Fruit fly (Drosophila melanogaster) whole organism, embryonic: ENCODE results near the gene CG5225.

Experiments
- Adf1 ChIP-seq: fragments of 200-800 bp; sonication (Bioruptor generic); IDR thresholded peaks from 2 replicates; pipeline ENCODE4 v1.3.6; 2022; ENCODE audit warnings: missing biosample characterization, missing genetic modification characterization
- Awh ChIP-seq: fragments of 200-800 bp; sonication (Bioruptor generic); IDR thresholded peaks from 2 replicates; pipeline ENCODE4, ENCODE4 v1.3.6; 2022; ENCODE audit warnings: missing biosample characterization, missing genetic modification characterization
- CG10543 ChIP-seq: fragments of 200-800 bp; sonication (Bioruptor generic); optimal IDR thresholded peaks from 3 replicates; lab custom pipeline; 2017; ENCODE audit warnings: missing biosample characterization, mild to moderate bottlenecking, missing genetic modification characterization, moderate library complexity
- CG10654 ChIP-seq: fragments of 200-800 bp; sonication (Bioruptor generic); optimal IDR thresholded peaks from 2 replicates; lab custom pipeline; 2016; ENCODE audit warnings: missing biosample characterization, missing genetic modification characterization
- CG11723 ChIP-seq: fragments of 200-800 bp; sonication (Bioruptor generic); optimal IDR thresholded peaks from 2 replicates; lab custom pipeline; 2017; ENCODE audit warnings: missing biosample characterization, mild to moderate bottlenecking, missing genetic modification characterization
- CG12104 ChIP-seq: fragments of 200-800 bp; sonication (Bioruptor generic); optimal IDR thresholded peaks from 3 replicates; lab custom pipeline; 2016; ENCODE audit warnings: missing biosample characterization, missing genetic modification characterization
- CG13424 ChIP-seq: fragments of 200-800 bp; sonication (Bioruptor generic); optimal IDR thresholded peaks from 2 replicates; lab custom pipeline; 2019; ENCODE audit warnings: missing biosample characterization, mild to moderate bottlenecking, missing genetic modification characterization, moderate library complexity
- CG13894 ChIP-seq: fragments of 200-800 bp; sonication (Bioruptor generic); optimal IDR thresholded peaks from 3 replicates; lab custom pipeline; 2018; ENCODE audit warnings: missing biosample characterization, mild to moderate bottlenecking, missing genetic modification characterization, moderate library complexity
- CG1529 ChIP-seq: fragments of 200-800 bp; sonication (Bioruptor generic); optimal IDR thresholded peaks from 3 replicates; lab custom pipeline; 2018; ENCODE audit warnings: missing biosample characterization, missing genetic modification characterization
- CG16815 ChIP-seq: fragments of 200-800 bp; sonication (Bioruptor generic); optimal IDR thresholded peaks from 3 replicates; lab custom pipeline; 2017; ENCODE audit warnings: missing biosample characterization, mild to moderate bottlenecking, missing genetic modification characterization
- CG2120 ChIP-seq: fragments of 200-800 bp; sonication (Bioruptor generic); optimal IDR thresholded peaks from 3 replicates; lab custom pipeline; 2016; ENCODE audit warnings: missing biosample characterization, missing genetic modification characterization
- CG2712 ChIP-seq: fragments of 200-800 bp; optimal IDR thresholded peaks from 3 replicates; lab custom pipeline; 2019; ENCODE audit warnings: missing biosample characterization, mild to moderate bottlenecking, missing genetic modification characterization, moderate library complexity
- CG30020 ChIP-seq: fragments of 200-800 bp; optimal IDR thresholded peaks from 2 replicates; lab custom pipeline; 2019; ENCODE audit warnings: missing biosample characterization, mild to moderate bottlenecking, missing genetic modification characterization, moderate library complexity
- CG3407 ChIP-seq: fragments of 200-800 bp; sonication (Bioruptor generic); optimal IDR thresholded peaks from 2 replicates; lab custom pipeline; 2018; ENCODE audit warnings: missing biosample characterization, mild to moderate bottlenecking, missing genetic modification characterization
- CG34376 ChIP-seq: fragments of 200-800 bp; sonication (Bioruptor generic); optimal IDR thresholded peaks from 2 replicates; lab custom pipeline; 2018; ENCODE audit warnings: missing biosample characterization, mild to moderate bottlenecking, missing genetic modification characterization
- CG5180 ChIP-seq: fragments of 200-800 bp; sonication (Bioruptor generic); optimal IDR thresholded peaks from 3 replicates; lab custom pipeline; 2017; ENCODE audit warnings: missing biosample characterization, missing genetic modification characterization, mild to moderate bottlenecking, moderate library complexity, missing genetic modification reagents
- CG5953 ChIP-seq: fragments of 200-800 bp; sonication (Bioruptor generic); IDR thresholded peaks from 2 replicates; pipeline ENCODE4 v1.3.6; 2022; ENCODE audit warnings: missing biosample characterization, missing genetic modification characterization
- Deaf1 ChIP-seq: fragments of 200-800 bp; optimal IDR thresholded peaks from 3 replicates; lab custom pipeline; 2019; ENCODE audit warnings: missing biosample characterization, mild to moderate bottlenecking, missing genetic modification characterization, moderate library complexity
- Elba2 ChIP-seq: fragments of 200-800 bp; sonication (Bioruptor generic); optimal IDR thresholded peaks from 3 replicates; lab custom pipeline; 2016; ENCODE audit warnings: missing biosample characterization, missing genetic modification characterization
- HLHmδ ChIP-seq: fragments of 200-800 bp; sonication (Bioruptor generic); optimal IDR thresholded peaks from 2 replicates; lab custom pipeline; 2018; ENCODE audit warnings: missing biosample characterization, mild to moderate bottlenecking, missing genetic modification characterization, moderate library complexity
- Hsf ChIP-seq: fragments of 200-800 bp; sonication (Bioruptor generic); optimal IDR thresholded peaks from 3 replicates; lab custom pipeline; 2016; ENCODE audit warnings: missing biosample characterization, missing genetic modification characterization
- Meics ChIP-seq: fragments of 200-800 bp; sonication (Bioruptor generic); optimal IDR thresholded peaks from 2 replicates; lab custom pipeline; 2017; ENCODE audit warnings: missing biosample characterization, mild to moderate bottlenecking, missing genetic modification characterization
- Opbp ChIP-seq: fragments of 200-800 bp; sonication (Bioruptor generic); IDR thresholded peaks from 3 replicates; pipeline ENCODE4 v1.3.6; 2022; ENCODE audit warnings: missing biosample characterization, missing genetic modification characterization; ENCODE audit not compliant: partially characterized antibody
- Optix ChIP-seq: fragments of 200-800 bp; sonication (Bioruptor generic); IDR thresholded peaks from 3 replicates; pipeline ENCODE4 v1.3.6; 2022; ENCODE audit warnings: missing biosample characterization, missing genetic modification characterization
- Pdp1 ChIP-seq, 2 experiments: fragments of 200-800 bp; sonication (Bioruptor generic); optimal IDR thresholded peaks; 3 replicates each; lab custom pipeline; 2016; ENCODE audit warnings: missing biosample characterization in 2 of 2, missing genetic modification characterization in 2 of 2, mild to moderate bottlenecking in 1 of 2, moderate library complexity in 1 of 2
- Poxn ChIP-seq: fragments of 200-800 bp; sonication (Bioruptor generic); IDR thresholded peaks from 2 replicates; pipeline ENCODE4 v1.3.6; 2022; ENCODE audit warnings: missing biosample characterization, missing genetic modification characterization
- Trl ChIP-seq, 3 experiments: fragments of >200 bp in 2 of 3; fragments of 200-800 bp in 1 of 3; sonication (Bioruptor generic) in 1 of 3; optimal IDR thresholded peaks; 2 replicates in 1 of 3; 3 replicates in 2 of 3; lab custom pipeline; 2016 to 2017; ENCODE audit warnings: missing biosample characterization in 1 of 3, missing genetic modification characterization in 1 of 3
- Vsx1 ChIP-seq: fragments of 200-800 bp; sonication (Bioruptor generic); optimal IDR thresholded peaks from 2 replicates; lab custom pipeline; 2017; ENCODE audit warnings: missing biosample characterization, mild to moderate bottlenecking, missing genetic modification characterization, missing genetic modification reagents
- YL-1 ChIP-seq: fragments of 200-800 bp; sonication (Bioruptor generic); optimal IDR thresholded peaks from 3 replicates; lab custom pipeline; 2017; ENCODE audit warnings: missing biosample characterization, mild to moderate bottlenecking, missing genetic modification characterization
- aop ChIP-seq: fragments of 200-800 bp; sonication (Bioruptor generic); IDR thresholded peaks from 2 replicates; pipeline ENCODE4 v1.3.6; 2022; ENCODE audit warnings: missing biosample characterization, missing genetic modification characterization
- ap ChIP-seq: fragments of 200-800 bp; sonication (Bioruptor generic); IDR thresholded peaks from 2 replicates; pipeline ENCODE4 v1.3.6; 2022; ENCODE audit warnings: missing biosample characterization, missing genetic modification characterization
- ash1 ChIP-seq: fragments of 200-800 bp; sonication (Bioruptor generic); optimal IDR thresholded peaks from 2 replicates; lab custom pipeline; 2018; ENCODE audit warnings: missing biosample characterization, mild to moderate bottlenecking, missing genetic modification characterization
- chm ChIP-seq: fragments of 200-800 bp; sonication (Bioruptor generic); IDR thresholded peaks from 2 replicates; pipeline ENCODE4 v1.3.6; 2022; ENCODE audit warnings: missing biosample characterization, missing genetic modification characterization
- crc ChIP-seq: fragments of 200-800 bp; sonication (Bioruptor generic); optimal IDR thresholded peaks from 2 replicates; lab custom pipeline; 2016; ENCODE audit warnings: missing biosample characterization, missing genetic modification characterization
- emc ChIP-seq: fragments of 200-800 bp; sonication (Bioruptor generic); optimal IDR thresholded peaks from 2 replicates; lab custom pipeline; 2016; ENCODE audit warnings: missing biosample characterization, missing genetic modification characterization
- exex ChIP-seq: fragments of 200-800 bp; sonication (Bioruptor generic); optimal IDR thresholded peaks from 4 replicates; lab custom pipeline; 2018; ENCODE audit warnings: missing biosample characterization, mild to moderate bottlenecking, missing genetic modification characterization, moderate library complexity
- gro ChIP-seq: fragments of 200-800 bp; sonication (Bioruptor generic); optimal IDR thresholded peaks from 2 replicates; lab custom pipeline; 2016; ENCODE audit warnings: missing biosample characterization, missing genetic modification characterization
- jing ChIP-seq: fragments of 200-800 bp; sonication (Bioruptor generic); optimal IDR thresholded peaks from 2 replicates; lab custom pipeline; 2018; ENCODE audit warnings: missing biosample characterization, mild to moderate bottlenecking, missing genetic modification characterization
- klu ChIP-seq: fragments of 200-800 bp; sonication (Bioruptor generic); IDR thresholded peaks from 2 replicates; pipeline ENCODE4 v1.3.6; 2022; ENCODE audit warnings: missing biosample characterization, missing genetic modification characterization
- nerfin-2 ChIP-seq: fragments of 200-800 bp; sonication (Bioruptor generic); IDR thresholded peaks from 2 replicates; pipeline ENCODE4 v1.3.6; 2022; ENCODE audit warnings: missing biosample characterization, missing genetic modification characterization; ENCODE audit not compliant: partially characterized antibody
- nom ChIP-seq: fragments of 200-800 bp; sonication (Bioruptor generic); optimal IDR thresholded peaks from 2 replicates; lab custom pipeline; 2017; ENCODE audit warnings: missing biosample characterization, missing genetic modification characterization, mild to moderate bottlenecking, moderate library complexity, missing genetic modification reagents
- pb ChIP-seq: fragments of 200-800 bp; sonication (Bioruptor generic); optimal IDR thresholded peaks from 3 replicates; lab custom pipeline; 2016; ENCODE audit warnings: missing biosample characterization, missing genetic modification characterization
- psq ChIP-seq: fragments of 200-800 bp; sonication (Bioruptor generic); optimal IDR thresholded peaks from 2 replicates; lab custom pipeline; 2017; ENCODE audit warnings: missing biosample characterization, missing genetic modification characterization
- sob ChIP-seq: fragments of 200-800 bp; sonication (Bioruptor generic); IDR thresholded peaks from 2 replicates; pipeline ENCODE4 v1.3.6; 2022; ENCODE audit warnings: missing biosample characterization, missing genetic modification characterization
- stwl ChIP-seq: fragments of 200-800 bp; sonication (Bioruptor generic); optimal IDR thresholded peaks from 3 replicates; lab custom pipeline; 2018; ENCODE audit warnings: missing biosample characterization, mild to moderate bottlenecking, missing genetic modification characterization, moderate library complexity
- sug ChIP-seq: fragments of 200-800 bp; optimal IDR thresholded peaks from 2 replicates; lab custom pipeline; 2019; ENCODE audit warnings: missing biosample characterization, mild to moderate bottlenecking, missing genetic modification characterization, moderate library complexity
- unc-4 ChIP-seq: fragments of 200-800 bp; sonication (Bioruptor generic); IDR thresholded peaks from 2 replicates; pipeline ENCODE4 v1.3.6; 2022; ENCODE audit warnings: missing biosample characterization, missing genetic modification characterization; ENCODE audit not compliant: partially characterized antibody
- usp ChIP-seq: fragments of >200 bp; optimal IDR thresholded peaks from 2 replicates; lab custom pipeline; 2017; ENCODE audit warnings: missing biosample characterization, missing genetic modification characterization
- z ChIP-seq: fragments of 200-800 bp; sonication (Bioruptor generic); IDR thresholded peaks from 3 replicates; pipeline ENCODE4 v1.3.6; 2022; ENCODE audit warnings: missing biosample characterization, missing genetic modification characterization

The CG5225 gene

dm6 chr3R:17063763-17064162 is 35.3 kb downstream of the CG5225 start (continued):
- TF ChIP-seq CG5180 (GFP tag; lab: Kevin White, UChicago): no peak
- TF ChIP-seq Opbp (GFP tag; lab: Robert Waterston, UW): no peak
- no peak for TF ChIP-seq CG2120 (GFP tag; lab: Kevin White, UChicago)
- TF ChIP-seq CG1529 (GFP tag; lab: Kevin White, UChicago): no peak
- no peak for TF ChIP-seq pb (GFP tag; lab: Kevin White, UChicago)
- no peak for TF ChIP-seq klu (GFP tag; lab: Robert Waterston, UW)
- TF ChIP-seq Adf1: no peak
- TF ChIP-seq CG10543 (GFP tag; lab: Kevin White, UChicago): peak; percentile 41
- TF ChIP-seq Trl (optimal IDR thresholded peaks at IDR 0.05; lab: Kevin White, UChicago): no peak
- no peak for TF ChIP-seq Trl (GFP tag; optimal IDR thresholded peaks at IDR 0.05; lab: Kevin White, UChicago)
- no peak for TF ChIP-seq Elba2 (GFP tag; lab: Kevin White, UChicago)
- TF ChIP-seq Deaf1: no peak
- no peak for TF ChIP-seq z (GFP tag; lab: Robert Waterston, UW)
- no peak for TF ChIP-seq Vsx1 (GFP tag; lab: Kevin White, UChicago)
- no peak for TF ChIP-seq CG16815 (GFP tag; lab: Kevin White, UChicago)
- no peak for TF ChIP-seq aop
- no peak for TF ChIP-seq emc (GFP tag; lab: Kevin White, UChicago)
- TF ChIP-seq Hsf (GFP tag; lab: Kevin White, UChicago): no peak
- peak; percentile 15; the same call in 1 of the 2 replicates for TF ChIP-seq chm
- TF ChIP-seq CG13894 (tag; lab: Kevin White, UChicago): peak; percentile 51
- TF ChIP-seq Optix (GFP tag; lab: Robert Waterston, UW): no peak
- TF ChIP-seq CG30020 (tag; lab: Kevin White, UChicago): no peak
- TF ChIP-seq nom (GFP tag; lab: Kevin White, UChicago): no peak

dm6 chr3R:17065018-17065784 is 36.7 kb downstream of the CG5225 start:
- peak; percentile 77 for TF ChIP-seq ap (GFP tag; lab: Robert Waterston, UW)
- TF ChIP-seq unc-4: no peak
- TF ChIP-seq CG12104: peak; percentile 88
- TF ChIP-seq Meics: peak; percentile 94
- no peak for TF ChIP-seq nerfin-2 (GFP tag; lab: Robert Waterston, UW)
- TF ChIP-seq ash1 (GFP tag; lab: Kevin White, UChicago): peak; percentile 70
- peak; percentile 79 for TF ChIP-seq psq (GFP tag; lab: Kevin White, UChicago)
- peak; percentile 95 for TF ChIP-seq CG13424 (tag; lab: Kevin White, UChicago)
- peak; percentile 85 for TF ChIP-seq gro
- TF ChIP-seq Awh (GFP tag; lab: Robert Waterston, UW): peak; percentile 87
- no peak for TF ChIP-seq usp (GFP tag; lab: Kevin White, UChicago)
- TF ChIP-seq nom (GFP tag; lab: Kevin White, UChicago): peak; percentile 93
- TF ChIP-seq stwl (tag; lab: Kevin White, UChicago): peak; percentile 16
- TF ChIP-seq HLHmδ: no peak
- peak; percentile 83 to 92 for TF ChIP-seq Pdp1 (GFP tag; optimal IDR thresholded peaks at IDR 0.05; lab: Kevin White, UChicago)
- TF ChIP-seq CG11723 (GFP tag; lab: Kevin White, UChicago): peak; percentile 88
- TF ChIP-seq sug (tag; lab: Kevin White, UChicago): peak; percentile 78
- peak; percentile 89 for TF ChIP-seq CG10654
- peak; percentile 61 for TF ChIP-seq Poxn (GFP tag; lab: Robert Waterston, UW)
- peak; percentile 96 for TF ChIP-seq CG2712 (tag; lab: Kevin White, UChicago)
- peak; percentile 68 for TF ChIP-seq YL-1 (GFP tag; lab: Kevin White, UChicago)
- peak; percentile 56 for TF ChIP-seq CG5953 (GFP tag; lab: Robert Waterston, UW)
- peak; percentile 94 for TF ChIP-seq CG34376 (GFP tag; lab: Kevin White, UChicago)
- peak; percentile 84 for TF ChIP-seq crc
- peak; percentile 90 for TF ChIP-seq jing
- TF ChIP-seq exex (tag; lab: Kevin White, UChicago): peak; percentile 72
- TF ChIP-seq CG3407 (GFP tag; lab: Kevin White, UChicago): peak; percentile 84
- TF ChIP-seq sob (GFP tag; lab: Robert Waterston, UW): peak; percentile 83
